Fruit fly (Drosophila melanogaster) whole organism, embryonic: ENCODE data around the gene CG4297.

ENCODE experiments used
- B-H2 ChIP-seq: fragments of 200-800 bp; sonication (Bioruptor generic); optimal IDR thresholded peaks from 2 replicates; lab custom pipeline; 2018; ENCODE audit warnings: missing biosample characterization, mild to moderate bottlenecking, missing genetic modification characterization
- Bgb ChIP-seq: fragments of 200-800 bp; sonication (Bioruptor generic); IDR thresholded peaks from 2 replicates; pipeline ENCODE4 v1.3.6; 2022; ENCODE audit warnings: missing biosample characterization, missing genetic modification characterization; ENCODE audit not compliant: partially characterized antibody
- CG10565 ChIP-seq: fragments of 200-800 bp; sonication (Bioruptor generic); optimal IDR thresholded peaks from 3 replicates; lab custom pipeline; 2016; ENCODE audit warnings: missing biosample characterization, mild to moderate bottlenecking, missing genetic modification characterization
- CG11560 ChIP-seq: fragments of 200-800 bp; sonication (Bioruptor generic); IDR thresholded peaks from 3 replicates; pipeline ENCODE4 v1.3.6; 2022; ENCODE audit warnings: missing biosample characterization, missing genetic modification characterization
- CG12299 ChIP-seq: fragments of 200-800 bp; sonication (Bioruptor generic); optimal IDR thresholded peaks from 2 replicates; lab custom pipeline; 2018; ENCODE audit warnings: missing biosample characterization, mild to moderate bottlenecking, missing genetic modification characterization
- CG1233 ChIP-seq: fragments of 200-800 bp; sonication (Bioruptor generic); optimal IDR thresholded peaks from 4 replicates; lab custom pipeline; 2018; ENCODE audit warnings: missing biosample characterization, mild to moderate bottlenecking, missing genetic modification characterization
- CG14667 ChIP-seq: fragments of 200-800 bp; sonication (Bioruptor generic); IDR thresholded peaks from 2 replicates; pipeline ENCODE4 v1.3.6; 2022; ENCODE audit warnings: missing biosample characterization, missing genetic modification characterization
- CG16779 ChIP-seq: fragments of 200-800 bp; sonication (Bioruptor generic); IDR thresholded peaks from 2 replicates; pipeline ENCODE4 v1.3.6; 2022; ENCODE audit warnings: missing biosample characterization, missing genetic modification characterization
- CG17912 ChIP-seq: fragments of 200-800 bp; sonication (Bioruptor generic); optimal IDR thresholded peaks from 2 replicates; lab custom pipeline; 2018; ENCODE audit warnings: missing biosample characterization, mild to moderate bottlenecking, missing genetic modification characterization
- CG1832 ChIP-seq: fragments of 200-800 bp; sonication (Bioruptor generic); optimal IDR thresholded peaks from 2 replicates; lab custom pipeline; 2017; ENCODE audit warnings: missing biosample characterization, mild to moderate bottlenecking, missing genetic modification characterization, inconsistent platforms
- CG2116 ChIP-seq: fragments of 200-800 bp; sonication (Bioruptor generic); optimal IDR thresholded peaks from 3 replicates; lab custom pipeline; 2018; ENCODE audit warnings: missing biosample characterization, mild to moderate bottlenecking, missing genetic modification characterization
- CG2199 ChIP-seq: fragments of 200-800 bp; sonication (Bioruptor generic); IDR thresholded peaks from 3 replicates; pipeline ENCODE4 v1.3.6; 2022; ENCODE audit warnings: missing biosample characterization, missing genetic modification characterization
- CG2678 ChIP-seq: fragments of 200-800 bp; sonication (Bioruptor generic); optimal IDR thresholded peaks from 3 replicates; lab custom pipeline; 2019; ENCODE audit warnings: missing biosample characterization, mild to moderate bottlenecking, missing genetic modification characterization, moderate library complexity
- CG30403 ChIP-seq: fragments of 200-800 bp; sonication (Bioruptor generic); optimal IDR thresholded peaks from 3 replicates; lab custom pipeline; 2016; ENCODE audit warnings: missing biosample characterization, missing genetic modification characterization
- CG34224 ChIP-seq: fragments of 200-800 bp; sonication (Bioruptor generic); IDR thresholded peaks from 3 replicates; pipeline ENCODE4 v1.3.6; 2022; ENCODE audit warnings: missing biosample characterization, missing genetic modification characterization; ENCODE audit not compliant: partially characterized antibody
- CG3838 ChIP-seq: fragments of 200-800 bp; sonication (Bioruptor generic); optimal IDR thresholded peaks from 3 replicates; lab custom pipeline; 2016; ENCODE audit warnings: missing biosample characterization, missing genetic modification characterization
- CG42726 ChIP-seq: fragments of 200-800 bp; sonication (Bioruptor generic); IDR thresholded peaks from 2 replicates; pipeline ENCODE4 v1.3.6; 2022; ENCODE audit warnings: missing biosample characterization, missing genetic modification characterization; ENCODE audit not compliant: partially characterized antibody
- CG43689 ChIP-seq: fragments of 200-800 bp; sonication (Bioruptor generic); IDR thresholded peaks from 2 replicates; pipeline ENCODE4 v1.3.6; 2022; ENCODE audit warnings: missing biosample characterization, missing genetic modification characterization
- CG4404 ChIP-seq: fragments of 200-800 bp; sonication (Bioruptor generic); IDR thresholded peaks from 2 replicates; pipeline ENCODE4 v1.3.6; 2022; ENCODE audit warnings: missing biosample characterization, missing genetic modification characterization
- CG7372 ChIP-seq: fragments of 200-800 bp; sonication (Bioruptor generic); IDR thresholded peaks from 2 replicates; pipeline ENCODE4 v1.3.6; 2022; ENCODE audit warnings: missing biosample characterization, missing genetic modification characterization
- CG8290 ChIP-seq, 3 experiments: fragments of 200-800 bp; sonication (Bioruptor generic); optimal IDR thresholded peaks; 2 replicates each; lab custom pipeline; 2016 to 2019; ENCODE audit warnings: missing biosample characterization in 3 of 3, missing genetic modification characterization in 3 of 3, mild to moderate bottlenecking in 2 of 3, moderate library complexity in 1 of 3
- CG9609 ChIP-seq: fragments of 200-800 bp; sonication (Bioruptor generic); optimal IDR thresholded peaks from 3 replicates; lab custom pipeline; 2016; ENCODE audit warnings: missing biosample characterization, missing genetic modification characterization
- Camta ChIP-seq: fragments of 200-800 bp; sonication (Bioruptor generic); optimal IDR thresholded peaks from 2 replicates; lab custom pipeline; 2016; ENCODE audit warnings: missing biosample characterization, missing genetic modification characterization
- CkIIα-i1 ChIP-seq: fragments of 200-800 bp; sonication (Bioruptor generic); IDR thresholded peaks from 2 replicates; pipeline ENCODE4 v1.3.6; 2022; ENCODE audit warnings: missing biosample characterization, missing genetic modification characterization
- CoRest ChIP-seq: fragments of 200-800 bp; sonication (Bioruptor generic); optimal IDR thresholded peaks from 3 replicates; lab custom pipeline; 2018; ENCODE audit warnings: missing biosample characterization, mild to moderate bottlenecking, missing genetic modification characterization, moderate library complexity
- Dll ChIP-seq: fragments of 200-800 bp; sonication (Bioruptor generic); IDR thresholded peaks from 4 replicates; pipeline ENCODE4 v1.3.6; 2022; ENCODE audit warnings: missing biosample characterization, missing genetic modification characterization; ENCODE audit not compliant: partially characterized antibody
- Elba2 ChIP-seq: fragments of 200-800 bp; sonication (Bioruptor generic); optimal IDR thresholded peaks from 3 replicates; lab custom pipeline; 2016; ENCODE audit warnings: missing biosample characterization, missing genetic modification characterization
- Kr ChIP-seq: fragments of 200-800 bp; sonication (Bioruptor generic); optimal IDR thresholded peaks from 2 replicates; lab custom pipeline; 2017; ENCODE audit warnings: missing biosample characterization, mild to moderate bottlenecking, missing genetic modification characterization
- Mad ChIP-seq: fragments of 200-800 bp; sonication (Bioruptor generic); optimal IDR thresholded peaks from 2 replicates; lab custom pipeline; 2016; ENCODE audit warnings: missing biosample characterization, missing genetic modification characterization
- Max ChIP-seq: fragments of 200-800 bp; sonication (Bioruptor generic); optimal IDR thresholded peaks from 2 replicates; lab custom pipeline; 2016; ENCODE audit warnings: missing biosample characterization, mild to moderate bottlenecking, missing genetic modification characterization
- NC2α ChIP-seq: fragments of 200-800 bp; sonication (Bioruptor generic); optimal IDR thresholded peaks from 2 replicates; lab custom pipeline; 2016; ENCODE audit warnings: missing biosample characterization, missing genetic modification characterization
- Poxn ChIP-seq: fragments of 200-800 bp; sonication (Bioruptor generic); IDR thresholded peaks from 2 replicates; pipeline ENCODE4 v1.3.6; 2022; ENCODE audit warnings: missing biosample characterization, missing genetic modification characterization
- Sry-β ChIP-seq: fragments of 200-800 bp; sonication (Bioruptor generic); optimal IDR thresholded peaks from 2 replicates; lab custom pipeline; 2018; ENCODE audit warnings: missing biosample characterization, mild to moderate bottlenecking, missing genetic modification characterization, moderate library complexity
- Tbp ChIP-seq: fragments of >200 bp; optimal IDR thresholded peaks from 2 replicates; lab custom pipeline; 2018; ENCODE audit warnings: missing biosample characterization, missing genetic modification characterization
- aop ChIP-seq: fragments of 200-800 bp; sonication (Bioruptor generic); IDR thresholded peaks from 2 replicates; pipeline ENCODE4 v1.3.6; 2022; ENCODE audit warnings: missing biosample characterization, missing genetic modification characterization
- esg ChIP-seq: fragments of 200-800 bp; sonication (Bioruptor generic); conservative IDR thresholded peaks from 2 replicates; pipeline ENCODE4 v1.3.6; 2022; ENCODE audit warnings: missing biosample characterization, missing genetic modification characterization
- fd3F ChIP-seq: fragments of 200-800 bp; sonication (Bioruptor generic); optimal IDR thresholded peaks from 2 replicates; lab custom pipeline; 2018; ENCODE audit warnings: missing biosample characterization, mild to moderate bottlenecking, missing genetic modification characterization, moderate library complexity
- fru ChIP-seq: fragments of >200 bp; optimal IDR thresholded peaks from 2 replicates; lab custom pipeline; 2017
- gro ChIP-seq: fragments of 200-800 bp; sonication (Bioruptor generic); optimal IDR thresholded peaks from 2 replicates; lab custom pipeline; 2016; ENCODE audit warnings: missing biosample characterization, missing genetic modification characterization
- hbn ChIP-seq: fragments of 200-800 bp; sonication (Bioruptor generic); IDR thresholded peaks from 2 replicates; pipeline ENCODE4 v1.3.6; 2022; ENCODE audit warnings: missing biosample characterization, missing genetic modification characterization; ENCODE audit not compliant: partially characterized antibody
- mld ChIP-seq: fragments of 200-800 bp; sonication (Bioruptor generic); IDR thresholded peaks from 3 replicates; pipeline ENCODE4 v1.3.6; 2022; ENCODE audit warnings: missing biosample characterization, missing genetic modification characterization; ENCODE audit not compliant: partially characterized antibody
- odd ChIP-seq: fragments of 200-800 bp; sonication (Bioruptor generic); optimal IDR thresholded peaks from 2 replicates; lab custom pipeline; 2017; ENCODE audit warnings: missing biosample characterization, mild to moderate bottlenecking, missing genetic modification characterization
- p53 ChIP-seq: fragments of 200-800 bp; sonication (Bioruptor generic); optimal IDR thresholded peaks from 2 replicates; lab custom pipeline; 2016; ENCODE audit warnings: missing biosample characterization, missing genetic modification characterization
- pan ChIP-seq, 4 experiments: fragments of >200 bp in 3 of 4; fragments of 200-800 bp in 1 of 4; sonication (Bioruptor generic) in 1 of 4; optimal IDR thresholded peaks in 3 of 4; IDR thresholded peaks in 1 of 4; 2 replicates each; pipeline versions ENCODE4 v1.3.6 to Lab custom; 2017 to 2022; ENCODE audit warnings: missing biosample characterization in 2 of 4, missing genetic modification characterization in 2 of 4, mixed read lengths in 1 of 4
- ro ChIP-seq: fragments of 200-800 bp; sonication (Bioruptor generic); IDR thresholded peaks from 2 replicates; pipeline ENCODE4 v1.3.6; 2022; ENCODE audit warnings: missing biosample characterization, missing genetic modification characterization
- sim ChIP-seq: fragments of 200-800 bp; sonication (Bioruptor generic); IDR thresholded peaks from 2 replicates; pipeline ENCODE4 v1.3.6; 2022; ENCODE audit warnings: missing biosample characterization, missing genetic modification characterization
- stwl ChIP-seq: fragments of 200-800 bp; sonication (Bioruptor generic); optimal IDR thresholded peaks from 3 replicates; lab custom pipeline; 2018; ENCODE audit warnings: missing biosample characterization, mild to moderate bottlenecking, missing genetic modification characterization, moderate library complexity
- ttk ChIP-seq: fragments of 200-800 bp; sonication (Bioruptor generic); IDR thresholded peaks from 2 replicates; pipeline ENCODE4 v2.1.2; 2022; ENCODE audit warnings: missing biosample characterization, missing genetic modification characterization
- wdn ChIP-seq: fragments of 200-800 bp; sonication (Bioruptor generic); IDR thresholded peaks from 2 replicates; pipeline ENCODE4 v1.3.6; 2022; ENCODE audit warnings: missing biosample characterization, missing genetic modification characterization
- zfh1 ChIP-seq: fragments of 200-800 bp; sonication (Bioruptor generic); IDR thresholded peaks from 3 replicates; pipeline ENCODE4 v1.3.6; 2022; ENCODE audit warnings: missing biosample characterization, missing genetic modification characterization

Gene CG4297

DNA sequence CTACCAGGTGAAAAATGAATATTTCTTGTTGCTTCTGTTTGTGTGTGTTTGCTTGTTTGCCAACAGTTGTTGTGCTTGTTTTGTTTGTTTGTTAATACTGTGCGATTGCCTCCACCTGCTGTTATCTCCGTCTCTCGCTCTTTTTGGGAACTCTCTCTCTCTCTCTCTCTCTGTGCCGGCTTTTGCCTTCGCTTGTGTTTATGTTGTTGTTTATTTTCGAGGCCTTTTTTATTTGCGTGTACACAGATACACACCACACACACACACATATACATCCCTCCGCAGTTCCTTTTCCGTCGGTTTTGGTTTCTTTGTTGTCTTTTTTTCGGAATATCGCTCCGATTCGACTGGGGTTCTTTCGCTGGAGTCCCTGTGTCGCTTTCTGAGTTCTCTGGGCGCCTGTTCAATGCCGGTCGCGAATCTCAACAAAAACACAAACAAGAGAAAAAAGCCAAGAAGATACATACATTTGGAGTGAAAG, 38.6 kb upstream of the CG4297 start (continued):
- no peak for TF ChIP-seq CG17912 (GFP tag; lab: Kevin White, UChicago)
- peak; percentile 76 for TF ChIP-seq CG1233 (GFP tag; lab: Kevin White, UChicago)
- no peak for TF ChIP-seq CG30403
- TF ChIP-seq CG4404 (GFP tag; lab: Robert Waterston, UW): no peak
- TF ChIP-seq CG16779 (GFP tag; lab: Robert Waterston, UW): no peak
- no peak for TF ChIP-seq ttk (GFP tag; lab: Robert Waterston, UW)
- no peak for TF ChIP-seq CG34224 (GFP tag; lab: Robert Waterston, UW)
- peak; percentile 56 for TF ChIP-seq CoRest (tag; lab: Kevin White, UChicago)
- TF ChIP-seq hbn (GFP tag; lab: Robert Waterston, UW): no peak
- TF ChIP-seq stwl (tag; lab: Kevin White, UChicago): peak; percentile 70
- TF ChIP-seq esg (GFP tag; lab: Robert Waterston, UW): no peak
- peak; percentile 27; the same call in 1 of the 2 replicates for TF ChIP-seq sim (GFP tag; lab: Robert Waterston, UW)
- no peak for TF ChIP-seq CG14667 (GFP tag; lab: Robert Waterston, UW)
- TF ChIP-seq Camta: peak; percentile 72
- peak; percentile 66 for TF ChIP-seq CG2678 (tag; lab: Kevin White, UChicago)
- peak; percentile 75 for TF ChIP-seq NC2α (GFP tag; lab: Kevin White, UChicago)
- TF ChIP-seq CG3838: peak; percentile 76
- TF ChIP-seq Max (GFP tag; lab: Kevin White, UChicago): no peak
- 0 out of 4 replicates have a peak, but pooled peaks have one; percentile 14 for TF ChIP-seq Dll (GFP tag; lab: Robert Waterston, UW)
- peak; percentile 50 for TF ChIP-seq gro (GFP tag; lab: Kevin White, UChicago)
- peak; percentile 65 for TF ChIP-seq Sry-β (GFP tag; lab: Kevin White, UChicago)
- peak; percentile 84 for TF ChIP-seq odd (GFP tag; lab: Kevin White, UChicago)
- no peak for TF ChIP-seq CG42726 (GFP tag; lab: Robert Waterston, UW)
- TF ChIP-seq CG1832 (GFP tag; lab: Kevin White, UChicago): peak; percentile 52
- no peak for TF ChIP-seq wdn (GFP tag; lab: Robert Waterston, UW)
- peak; percentile 68; the same call in 2 of the 3 replicates for TF ChIP-seq zfh1 (GFP tag; lab: Robert Waterston, UW)
- TF ChIP-seq B-H2 (GFP tag; lab: Kevin White, UChicago): peak; percentile 33
- TF ChIP-seq CG43689 (GFP tag; lab: Robert Waterston, UW): no peak
- no peak for TF ChIP-seq fru (lab: Kevin White, UChicago)
- TF ChIP-seq CG7372 (GFP tag; lab: Robert Waterston, UW): no peak
- no peak for TF ChIP-seq Tbp (GFP tag; lab: Kevin White, UChicago)
- no peak for TF ChIP-seq fd3F (GFP tag; lab: Kevin White, UChicago)
- TF ChIP-seq CG12299: peak; percentile 5
- 0 out of 2 replicates have a peak, but pooled peaks have one; percentile 13 for TF ChIP-seq aop
- TF ChIP-seq Bgb (GFP tag; lab: Robert Waterston, UW): no peak
- TF ChIP-seq Kr: peak; percentile 91
- TF ChIP-seq Mad (GFP tag; lab: Kevin White, UChicago): no peak
- peak; percentile 10 for TF ChIP-seq p53 (GFP tag; lab: Kevin White, UChicago)
- no peak for TF ChIP-seq CG10565 (GFP tag; lab: Kevin White, UChicago)
- peak; percentile 66 for TF ChIP-seq CG8290 (GFP tag; optimal IDR thresholded peaks at IDR 0.05; lab: Kevin White, UChicago)
- peak; percentile 41 to 81 for TF ChIP-seq CG8290 (tag; optimal IDR thresholded peaks at IDR 0.05; lab: Kevin White, UChicago)
- TF ChIP-seq CG2116 (GFP tag; lab: Kevin White, UChicago): peak; percentile 57
- no peak for TF ChIP-seq pan (optimal IDR thresholded peaks at IDR 0.05; lab: Kevin White, UChicago)
- no peak for TF ChIP-seq pan (GFP tag; optimal IDR thresholded peaks at IDR 0.05 in 1 of 2, IDR thresholded peaks at IDR 0.05 in 1 of 2)
- no peak for TF ChIP-seq Poxn (GFP tag; lab: Robert Waterston, UW)
- no peak for TF ChIP-seq CkIIα-i1
- peak; percentile 4 for TF ChIP-seq Elba2 (GFP tag; lab: Kevin White, UChicago)
- no peak for TF ChIP-seq CG11560 (tag; lab: Robert Waterston, UW)
- no peak for TF ChIP-seq ro (GFP tag; lab: Robert Waterston, UW)
- TF ChIP-seq CG9609 (GFP tag; lab: Kevin White, UChicago): peak; percentile 58
- TF ChIP-seq CG2199 (GFP tag; lab: Robert Waterston, UW): no peak; the same call in 1 of the 3 replicates
- no peak for TF ChIP-seq mld (GFP tag; lab: Robert Waterston, UW)
